Worm (Caenorhabditis elegans): ENCODE results near the gene ZK1248.19.

The ZK1248.19 gene

DNA sequence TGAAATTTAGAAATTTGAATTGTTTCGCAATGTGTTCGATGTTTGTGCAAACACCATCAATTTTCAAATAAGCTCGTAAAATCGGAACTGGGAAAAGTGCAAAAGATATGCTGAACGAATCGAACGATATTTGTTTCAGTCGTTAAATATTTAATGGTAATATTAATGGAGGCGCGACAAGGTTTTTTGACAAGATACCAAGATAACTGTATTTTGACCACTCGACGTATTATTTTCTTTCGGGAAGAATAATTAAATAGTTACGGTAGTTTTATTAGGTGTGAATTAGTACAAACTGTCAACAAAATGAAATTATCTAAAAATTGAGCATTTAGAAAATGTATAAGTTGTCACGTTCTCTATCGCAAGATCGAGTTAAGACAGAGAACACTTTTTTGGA, 34.9 kb downstream of the ZK1248.19 start:
- TF ChIP-seq tbx-37 (GFP tag; conservative IDR thresholded peaks at IDR 0.05) (no peak), tbx-11 (GFP tag; IDR thresholded peaks at IDR 0.05) (no peak), hnd-1 (tag; optimal IDR thresholded peaks at IDR 0.05) (no peak), ama-1 (optimal IDR thresholded peaks at IDR 0.05) (no peak), ceh-36 (tag; optimal IDR thresholded peaks at IDR 0.05) (no peak), ceh-13 (GFP tag; optimal IDR thresholded peaks at IDR 0.05) (no peak), B0310.2 (tag; optimal IDR thresholded peaks at IDR 0.05) (no peak), F13C5.2 (tag; optimal IDR thresholded peaks at IDR 0.05) (no peak), flt-1 (GFP tag; IDR thresholded peaks at IDR 0.05) (no peak), pes-1 (GFP tag; IDR thresholded peaks at IDR 0.05) (no peak), aly-1 (tag; optimal IDR thresholded peaks at IDR 0.05) (no peak), sea-1 (GFP tag; conservative IDR thresholded peaks at IDR 0.05) (no peak)

DNA sequence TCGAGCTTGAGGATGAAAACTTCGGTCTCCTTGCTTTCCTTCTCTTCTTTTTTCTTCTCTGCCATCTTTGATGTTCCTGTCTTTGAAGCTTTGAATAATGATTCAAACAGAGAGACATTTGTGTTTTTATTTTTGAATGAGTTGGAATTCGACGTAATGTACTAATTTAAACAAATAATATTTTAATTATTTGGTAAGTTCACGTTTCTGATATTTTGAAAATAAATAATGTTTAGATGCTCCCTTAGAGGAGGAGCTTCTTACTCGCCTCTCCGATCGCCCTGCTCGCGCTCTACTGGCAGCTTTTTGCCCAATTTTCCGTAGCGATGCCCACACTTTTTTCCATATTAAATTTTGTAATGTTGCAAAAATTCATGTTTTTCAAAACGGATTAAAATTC, 38.1 kb downstream of the ZK1248.19 start, which contains the start of the genes K05F1.9 and K05F1.1:
Gene K05F1.9, minus strand, starts transcription at position 101 of the 400 bp plus-strand sequence.
Gene K05F1.1, plus strand, starts transcription at position 308 of the 400 bp plus-strand sequence.
- TF ChIP-seq ets-7 (tag; optimal IDR thresholded peaks at IDR 0.05) (no peak), ceh-13 (GFP tag; optimal IDR thresholded peaks at IDR 0.05) (no peak), hmg-4 (GFP tag; optimal IDR thresholded peaks at IDR 0.05) (no peak), scrt-1 (GFP tag; IDR thresholded peaks at IDR 0.05) (no peak), ceh-36 (tag; optimal IDR thresholded peaks at IDR 0.05) (no peak), aly-1 (tag; optimal IDR thresholded peaks at IDR 0.05) (no peak), hmbx-1 (tag; optimal IDR thresholded peaks at IDR 0.05) (no peak), tbx-37 (GFP tag; conservative IDR thresholded peaks at IDR 0.05) (no peak), F13C5.2 (tag; optimal IDR thresholded peaks at IDR 0.05) (no peak), tbx-11 (GFP tag; IDR thresholded peaks at IDR 0.05) (no peak), ama-1 (optimal IDR thresholded peaks at IDR 0.05) (no peak), B0310.2 (tag; optimal IDR thresholded peaks at IDR 0.05) (no peak), hnd-1 (tag; optimal IDR thresholded peaks at IDR 0.05) (no peak), sea-1 (GFP tag; conservative IDR thresholded peaks at IDR 0.05) (no peak), flt-1 (GFP tag; IDR thresholded peaks at IDR 0.05) (no peak), pes-1 (GFP tag; IDR thresholded peaks at IDR 0.05) (no peak), tra-4 (tag; optimal IDR thresholded peaks at IDR 0.05) (no peak)

- TF ChIP-seq ceh-13 (GFP tag; optimal IDR thresholded peaks at IDR 0.05), result no peak
- no peak for TF ChIP-seq hmg-4 (GFP tag; optimal IDR thresholded peaks at IDR 0.05)
- TF ChIP-seq aly-1 (tag; optimal IDR thresholded peaks at IDR 0.05), result no peak
- TF ChIP-seq tbx-37 (GFP tag; conservative IDR thresholded peaks at IDR 0.05), result no peak
- no peak for TF ChIP-seq hnd-1 (tag; optimal IDR thresholded peaks at IDR 0.05)
- no peak for TF ChIP-seq flt-1 (GFP tag; IDR thresholded peaks at IDR 0.05)
- TF ChIP-seq ets-7 (tag; optimal IDR thresholded peaks at IDR 0.05), result no peak
- TF ChIP-seq ama-1 (optimal IDR thresholded peaks at IDR 0.05), result no peak
- TF ChIP-seq B0310.2 (tag; optimal IDR thresholded peaks at IDR 0.05), result no peak
- no peak for TF ChIP-seq ceh-36 (tag; optimal IDR thresholded peaks at IDR 0.05)
- TF ChIP-seq scrt-1 (GFP tag; IDR thresholded peaks at IDR 0.05), result no peak
- TF ChIP-seq F13C5.2 (tag; optimal IDR thresholded peaks at IDR 0.05), result no peak
Observed at ce11 chrII:5799553-5799952, 39.7 kb downstream of the ZK1248.19 start, which contains the start of gene K05F1.8. Gene K05F1.8 (minus strand): TSS chrII:5799653.

DNA sequence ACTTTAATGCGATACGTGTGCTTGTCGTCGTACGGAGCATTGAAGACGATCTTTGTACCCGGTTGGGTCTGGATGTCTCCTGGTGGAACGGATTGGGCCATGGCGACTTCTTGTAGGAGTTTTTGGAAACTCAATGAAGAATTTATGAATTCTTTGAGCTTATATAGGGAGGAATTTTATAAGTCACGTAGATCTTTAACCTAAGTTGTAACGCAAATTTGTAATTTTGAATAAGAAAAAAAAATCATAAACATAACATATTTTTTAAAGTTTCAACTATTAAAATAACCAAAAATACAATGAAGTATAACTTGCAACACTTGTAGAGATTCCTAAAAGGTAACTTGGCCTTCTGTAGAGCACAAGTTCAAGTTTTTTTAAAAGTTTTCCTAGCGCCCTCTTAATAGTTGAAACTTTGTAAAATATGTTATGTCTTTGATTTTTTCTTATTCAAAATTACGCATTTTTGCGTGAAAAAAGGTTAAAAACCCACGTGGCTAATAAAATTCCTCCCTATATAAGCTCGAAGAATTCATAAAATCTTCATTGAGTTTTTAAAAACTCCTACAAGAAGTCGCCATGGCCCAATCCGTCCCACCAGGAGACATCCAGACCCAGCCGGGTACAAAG, 41.8 kb downstream of the ZK1248.19 start, which contains the start of the genes msp-63 and msp-142:
Gene msp-63, minus strand, starts transcription at position 101 of the 630 bp plus-strand sequence.
Gene msp-142, plus strand, starts transcription at position 580 of the 630 bp plus-strand sequence.
- no peak for TF ChIP-seq tbx-11 (GFP tag; IDR thresholded peaks at IDR 0.05)
- no peak for TF ChIP-seq hmg-4 (GFP tag; optimal IDR thresholded peaks at IDR 0.05)
- no peak for TF ChIP-seq ceh-13 (GFP tag; optimal IDR thresholded peaks at IDR 0.05)
- TF ChIP-seq tra-4 (tag; optimal IDR thresholded peaks at IDR 0.05), result no peak
- no peak for TF ChIP-seq pes-1 (GFP tag; IDR thresholded peaks at IDR 0.05)
- TF ChIP-seq F13C5.2 (tag; optimal IDR thresholded peaks at IDR 0.05), result no peak
- no peak for TF ChIP-seq ama-1 (optimal IDR thresholded peaks at IDR 0.05)
- TF ChIP-seq hmbx-1 (tag; optimal IDR thresholded peaks at IDR 0.05), result no peak

DNA sequence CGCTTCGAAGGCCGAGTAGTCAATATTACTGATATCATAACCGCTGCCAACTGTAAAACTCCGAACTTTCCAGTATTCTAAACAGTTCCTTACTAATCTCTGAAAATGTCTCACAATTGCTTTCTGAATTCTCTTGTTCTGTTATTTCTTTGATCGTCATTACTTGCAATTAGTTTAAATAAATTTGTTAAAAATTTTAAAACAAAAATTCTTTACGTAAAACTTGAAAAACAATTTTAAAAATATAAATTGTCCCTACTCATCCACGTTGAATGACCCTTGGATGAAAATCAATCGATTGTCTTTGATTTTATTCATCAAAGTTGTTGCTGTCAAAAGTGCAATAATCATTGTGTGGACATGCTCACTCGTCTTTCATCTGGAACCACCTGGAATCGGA, 45.0 kb downstream of the ZK1248.19 start, which contains the start of gene acdh-8:
Gene acdh-8, plus strand, starts transcription at position 301 of the 400 bp plus-strand sequence.
- TF ChIP-seq flt-1 (GFP tag; IDR thresholded peaks at IDR 0.05) (no peak), hmbx-1 (tag; optimal IDR thresholded peaks at IDR 0.05) (no peak), ceh-13 (GFP tag; optimal IDR thresholded peaks at IDR 0.05) (no peak), ets-7 (tag; optimal IDR thresholded peaks at IDR 0.05) (no peak), aly-1 (tag; optimal IDR thresholded peaks at IDR 0.05) (no peak), F13C5.2 (tag; optimal IDR thresholded peaks at IDR 0.05) (no peak), pes-1 (GFP tag; IDR thresholded peaks at IDR 0.05) (no peak), tra-4 (tag; optimal IDR thresholded peaks at IDR 0.05) (no peak), B0310.2 (tag; optimal IDR thresholded peaks at IDR 0.05) (no peak)

ce11 chrII:5792490-5792889, 46.7 kb downstream of the ZK1248.19 start, which contains the start of gene K05F1.14:
Gene K05F1.14 (minus strand): TSS chrII:5792590.
- no peak for TF ChIP-seq hmg-4 (GFP tag; optimal IDR thresholded peaks at IDR 0.05)
- TF ChIP-seq aly-1 (tag; optimal IDR thresholded peaks at IDR 0.05), result no peak
- no peak for TF ChIP-seq tbx-11 (GFP tag; IDR thresholded peaks at IDR 0.05)
- no peak for TF ChIP-seq tbx-37 (GFP tag; conservative IDR thresholded peaks at IDR 0.05)
- TF ChIP-seq pes-1 (GFP tag; IDR thresholded peaks at IDR 0.05), result no peak
- TF ChIP-seq ceh-36 (tag; optimal IDR thresholded peaks at IDR 0.05), result no peak
- TF ChIP-seq ceh-13 (GFP tag; optimal IDR thresholded peaks at IDR 0.05), result no peak
- no peak for TF ChIP-seq ama-1 (optimal IDR thresholded peaks at IDR 0.05)
- no peak for TF ChIP-seq sea-1 (GFP tag; conservative IDR thresholded peaks at IDR 0.05)
- no peak for TF ChIP-seq ets-7 (tag; optimal IDR thresholded peaks at IDR 0.05)
- no peak for TF ChIP-seq tra-4 (tag; optimal IDR thresholded peaks at IDR 0.05)
- no peak for TF ChIP-seq B0310.2 (tag; optimal IDR thresholded peaks at IDR 0.05)
- no peak for TF ChIP-seq scrt-1 (GFP tag; IDR thresholded peaks at IDR 0.05)
- TF ChIP-seq hnd-1 (tag; optimal IDR thresholded peaks at IDR 0.05), result no peak

ce11 chrII:5790313-5790773, 48.9 kb downstream of the ZK1248.19 start, which contains the start of gene lect-2:
Gene lect-2 (plus strand): TSS chrII:5790723.
- TF ChIP-seq ceh-13 (GFP tag; optimal IDR thresholded peaks at IDR 0.05) (no peak), aly-1 (tag; optimal IDR thresholded peaks at IDR 0.05) (no peak), ets-7 (tag; optimal IDR thresholded peaks at IDR 0.05) (no peak), flt-1 (GFP tag; IDR thresholded peaks at IDR 0.05) (no peak), hmbx-1 (tag; optimal IDR thresholded peaks at IDR 0.05) (no peak), ceh-36 (tag; optimal IDR thresholded peaks at IDR 0.05) (no peak), hmg-4 (GFP tag; optimal IDR thresholded peaks at IDR 0.05) (no peak), tbx-37 (GFP tag; conservative IDR thresholded peaks at IDR 0.05) (no peak), tbx-11 (GFP tag; IDR thresholded peaks at IDR 0.05) (no peak)

Measured in whole organism, early embryonic.